Worm (Caenorhabditis elegans) whole organism, L4 larva: ENCODE data around the gene C02B8.6.

Experiments
- R02D3.7 ChIP-seq: fragments of 150-350 bp; sonication (generic microtip); optimal IDR thresholded peaks from 3 replicates; lab custom pipeline; 2014; ENCODE audit warnings: missing biosample characterization, missing genetic modification characterization
- T20F7.1 ChIP-seq: fragments of 200-800 bp; sonication (Bioruptor generic); optimal IDR thresholded peaks from 2 replicates; lab custom pipeline; 2018; ENCODE audit warnings: mild to moderate bottlenecking, missing genetic modification characterization, missing compliant biosample characterization
- aha-1 ChIP-seq: fragments of 150-350 bp; peaks from one replicate; lab custom pipeline; 2014; ENCODE audit warnings: missing biosample characterization, missing genetic modification characterization
- attf-4 ChIP-seq: sonication (generic microtip); optimal IDR thresholded peaks from 3 replicates; lab custom pipeline; 2017; ENCODE audit warnings: missing biosample characterization, missing genetic modification characterization
- ceh-20 ChIP-seq: fragments of 200-800 bp; sonication (Bioruptor generic); IDR thresholded peaks from 2 replicates; pipeline ENCODE4 v1.3.6; 2022; ENCODE audit warnings: missing genetic modification reagents, missing genetic modification characterization, missing compliant biosample characterization
- ceh-28 ChIP-seq: fragments of 150-350 bp; optimal IDR thresholded peaks from 2 replicates; lab custom pipeline; 2014; ENCODE audit warnings: missing biosample characterization, missing genetic modification reagents, missing genetic modification characterization
- ceh-44 ChIP-seq: fragments of 200-800 bp; sonication (Bioruptor generic); IDR thresholded peaks from 2 replicates; pipeline ENCODE4 v1.3.6; 2022; ENCODE audit warnings: missing genetic modification reagents, missing genetic modification characterization, missing compliant biosample characterization
- ceh-82 ChIP-seq: sonication (generic microtip); optimal IDR thresholded peaks from 2 replicates; lab custom pipeline; 2017; ENCODE audit warnings: missing biosample characterization, missing genetic modification characterization
- ces-1 ChIP-seq: fragments of 150-350 bp; sonication (generic microtip); optimal IDR thresholded peaks from 4 replicates; lab custom pipeline; 2014; ENCODE audit warnings: missing biosample characterization, missing genetic modification reagents, missing genetic modification characterization
- daf-8 ChIP-seq: fragments of 200-800 bp; sonication (Bioruptor generic); IDR thresholded peaks from 2 replicates; pipeline ENCODE4 v1.3.6; 2022; ENCODE audit warnings: missing genetic modification characterization, missing compliant biosample characterization
- dmd-6 ChIP-seq: fragments of 200-800 bp; sonication (Bioruptor generic); IDR thresholded peaks from 2 replicates; pipeline ENCODE4 v1.3.6; 2022; ENCODE audit warnings: missing genetic modification reagents, missing genetic modification characterization, missing compliant biosample characterization
- dmd-9 ChIP-seq: fragments of 200-800 bp; sonication (Bioruptor generic); IDR thresholded peaks from 2 replicates; pipeline ENCODE4 v1.3.6; 2022; ENCODE audit warnings: missing genetic modification reagents, missing genetic modification characterization, missing compliant biosample characterization
- dpl-1 ChIP-seq: fragments of 150-350 bp; optimal IDR thresholded peaks from 2 replicates; lab custom pipeline; 2014; ENCODE audit warnings: missing biosample characterization, missing genetic modification reagents, missing genetic modification characterization
- dve-1 ChIP-seq: sonication (generic microtip); optimal IDR thresholded peaks from 2 replicates; lab custom pipeline; 2017; ENCODE audit warnings: antibody characterized with exemption, mild to moderate bottlenecking, missing genetic modification characterization, missing compliant biosample characterization; ENCODE audit not compliant: insufficient read depth
- egl-43 ChIP-seq: fragments of 200-800 bp; sonication (Bioruptor generic); IDR thresholded peaks from 2 replicates; pipeline ENCODE4 v1.3.6; 2022; ENCODE audit warnings: missing genetic modification reagents, missing genetic modification characterization, missing compliant biosample characterization
- fos-1 ChIP-seq: fragments of 150-350 bp; optimal IDR thresholded peaks from 2 replicates; lab custom pipeline; 2014; ENCODE audit warnings: missing biosample characterization, missing genetic modification characterization
- hif-1 ChIP-seq, 2 experiments: sonication (generic microtip); optimal IDR thresholded peaks; 2 replicates each; lab custom pipeline; 2016 to 2017; ENCODE audit warnings: missing compliant biosample characterization in 2 of 2, missing genetic modification characterization in 2 of 2, missing genetic modification reagents in 2 of 2, missing genotype in 2 of 2, mild to moderate bottlenecking in 1 of 2
- hlh-11 ChIP-seq: fragments of 200-800 bp; sonication (Bioruptor generic); optimal IDR thresholded peaks from 2 replicates; lab custom pipeline; 2018; ENCODE audit warnings: mild to moderate bottlenecking, missing genetic modification characterization, missing compliant biosample characterization
- hlh-30 ChIP-seq: sonication (generic microtip); optimal IDR thresholded peaks from 2 replicates; lab custom pipeline; 2017; ENCODE audit warnings: antibody characterized with exemption, mild to moderate bottlenecking, missing genetic modification characterization, missing compliant biosample characterization; ENCODE audit not compliant: insufficient read depth
- hmg-1.1 ChIP-seq: fragments of 200-800 bp; sonication (Bioruptor generic); IDR thresholded peaks from 2 replicates; pipeline ENCODE4 v1.3.6; 2022; ENCODE audit warnings: missing genetic modification reagents, missing genetic modification characterization, missing compliant biosample characterization
- lim-7 ChIP-seq: fragments of 200-800 bp; sonication (Bioruptor generic); IDR thresholded peaks from 2 replicates; pipeline ENCODE4 v1.3.6; 2022; ENCODE audit warnings: missing genetic modification characterization, missing compliant biosample characterization
- lin-13 ChIP-seq: fragments of 150-350 bp; optimal IDR thresholded peaks from 2 replicates; lab custom pipeline; 2014; ENCODE audit warnings: missing biosample characterization, missing genetic modification reagents, missing genetic modification characterization
- lin-15B ChIP-seq: fragments of 150-350 bp; sonication (generic microtip); optimal IDR thresholded peaks from 3 replicates; lab custom pipeline; 2014; ENCODE audit warnings: missing biosample characterization, missing genetic modification characterization
- lsy-2 ChIP-seq, 2 experiments: fragments of 150-350 bp in 1 of 2; sonication (generic microtip) in 1 of 2; optimal IDR thresholded peaks; 2 replicates each; lab custom pipeline; 2014 to 2017; ENCODE audit warnings: missing biosample characterization in 2 of 2, missing genetic modification characterization in 2 of 2
- madf-9 ChIP-seq: fragments of 200-800 bp; sonication (Bioruptor generic); conservative IDR thresholded peaks from 2 replicates; pipeline ENCODE4 v1.3.6; 2022; ENCODE audit warnings: missing genetic modification reagents, missing genetic modification characterization, missing compliant biosample characterization
- mdt-29 ChIP-seq: fragments of 200-800 bp; sonication (Bioruptor generic); IDR thresholded peaks from 2 replicates; pipeline ENCODE4 v1.3.6; 2022; ENCODE audit warnings: missing genetic modification reagents, missing genetic modification characterization, missing compliant biosample characterization
- nhr-10 ChIP-seq: fragments of 150-350 bp; optimal IDR thresholded peaks from 2 replicates; lab custom pipeline; 2014; ENCODE audit warnings: missing biosample characterization, missing genetic modification characterization
- nhr-102 ChIP-seq: sonication (generic microtip); optimal IDR thresholded peaks from 2 replicates; lab custom pipeline; 2016; ENCODE audit warnings: mild to moderate bottlenecking, missing genetic modification characterization, moderate library complexity, missing compliant biosample characterization
- nhr-11 ChIP-seq: fragments of 150-350 bp; optimal IDR thresholded peaks from 2 replicates; lab custom pipeline; 2014; ENCODE audit warnings: missing biosample characterization, missing genetic modification characterization
- nhr-237 ChIP-seq: sonication (generic microtip); optimal IDR thresholded peaks from 2 replicates; lab custom pipeline; 2017; ENCODE audit warnings: missing biosample characterization, missing genetic modification characterization
- nhr-25 ChIP-seq: sonication (generic microtip); optimal IDR thresholded peaks from 2 replicates; lab custom pipeline; 2017; ENCODE audit warnings: missing genetic modification characterization, mild to moderate bottlenecking, missing compliant biosample characterization, antibody characterized with exemption, moderate library complexity, borderline replicate concordance; ENCODE audit not compliant: insufficient read depth
- nhr-42 ChIP-seq: fragments of 200-800 bp; sonication (Bioruptor generic); IDR thresholded peaks from 2 replicates; pipeline ENCODE4 v1.3.6; 2022; ENCODE audit warnings: missing genetic modification characterization, missing compliant biosample characterization
- nhr-6 ChIP-seq: fragments of 150-350 bp; optimal IDR thresholded peaks from 2 replicates; lab custom pipeline; 2014; ENCODE audit warnings: missing biosample characterization, missing genetic modification characterization
- nhr-77 ChIP-seq: fragments of 150-350 bp; optimal IDR thresholded peaks from 2 replicates; lab custom pipeline; 2014; ENCODE audit warnings: missing biosample characterization, missing genetic modification characterization
- pha-4 ChIP-seq, 2 experiments: fragments of 150-350 bp in 1 of 2; fragments of 200-800 bp in 1 of 2; sonication (Bioruptor generic) in 1 of 2; IDR thresholded peaks in 1 of 2; optimal IDR thresholded peaks in 1 of 2; 2 replicates each; pipeline versions ENCODE4 v1.3.6 to Lab custom; 2014 to 2022; ENCODE audit warnings: missing genetic modification characterization in 2 of 2, missing genetic modification reagents in 2 of 2, missing biosample characterization in 1 of 2, missing compliant biosample characterization in 1 of 2
- php-3 ChIP-seq: fragments of 200-800 bp; sonication (Bioruptor generic); IDR thresholded peaks from 2 replicates; pipeline ENCODE4 v1.3.6; 2022; ENCODE audit warnings: missing genetic modification reagents, missing genetic modification characterization, missing compliant biosample characterization
- rbr-2 ChIP-seq: sonication (generic microtip); optimal IDR thresholded peaks from 2 replicates; lab custom pipeline; 2016; ENCODE audit warnings: missing genotype, missing genetic modification characterization, missing compliant biosample characterization
- saeg-2 ChIP-seq: fragments of 200-800 bp; sonication (Bioruptor generic); IDR thresholded peaks from 2 replicates; pipeline ENCODE4 v1.3.6; 2022; ENCODE audit warnings: missing genetic modification reagents, missing genetic modification characterization, missing compliant biosample characterization
- set-16 ChIP-seq: fragments of 200-800 bp; sonication (Bioruptor generic); IDR thresholded peaks from 2 replicates; pipeline ENCODE4 v1.3.6; 2022; ENCODE audit warnings: missing genetic modification reagents, missing genetic modification characterization, missing compliant biosample characterization
- snpc-1.2 ChIP-seq: fragments of 200-800 bp; sonication (Bioruptor generic); IDR thresholded peaks from 2 replicates; pipeline ENCODE4 v1.3.6; 2022; ENCODE audit warnings: missing genetic modification reagents, missing genetic modification characterization, missing compliant biosample characterization
- snpc-4 ChIP-seq: fragments of 150-350 bp; optimal IDR thresholded peaks from 2 replicates; lab custom pipeline; 2014; ENCODE audit warnings: missing biosample characterization, missing genetic modification characterization
- spr-1 ChIP-seq: sonication (generic microtip); optimal IDR thresholded peaks from 2 replicates; lab custom pipeline; 2016; ENCODE audit warnings: mild to moderate bottlenecking, missing genetic modification characterization, missing compliant biosample characterization
- tag-97 ChIP-seq: fragments of 200-800 bp; sonication (Bioruptor generic); IDR thresholded peaks from 2 replicates; pipeline ENCODE4 v1.3.6; 2022; ENCODE audit warnings: missing genetic modification characterization, missing compliant biosample characterization
- tra-1 ChIP-seq: fragments of 200-800 bp; sonication (Bioruptor generic); IDR thresholded peaks from 2 replicates; pipeline ENCODE4 v1.3.6; 2022; ENCODE audit warnings: missing genetic modification reagents, missing genetic modification characterization, missing compliant biosample characterization
- unc-39 ChIP-seq: sonication (generic microtip); optimal IDR thresholded peaks from 2 replicates; lab custom pipeline; 2017; ENCODE audit warnings: missing biosample characterization, missing genetic modification characterization
- unc-62 ChIP-seq, 3 experiments: fragments of 150-350 bp in 1 of 3; sonication (generic microtip); optimal IDR thresholded peaks in 2 of 3; peaks in 1 of 3; 1 replicate in 1 of 3; 2 replicates in 2 of 3; lab custom pipeline; 2014 to 2017; ENCODE audit warnings: missing biosample characterization in 3 of 3, missing genetic modification characterization in 3 of 3, missing genetic modification reagents in 3 of 3, missing genotype in 1 of 3

Gene C02B8.6

ce11 chrX:8158975-8159813 is 23.1 kb upstream of the C02B8.6 start, which contains the start of gene hil-3 (continued):
- TF ChIP-seq lin-15B (tag; lab: Kevin White, UChicago) = no peak
- no peak for TF ChIP-seq lin-13
- peak in 1 of 2 experiments; percentile 88 for TF ChIP-seq unc-62 (GFP tag; optimal IDR thresholded peaks at IDR 0.05 in 1 of 2; lab: Kevin White, UChicago)
- no peak for TF ChIP-seq unc-62 (tag; optimal IDR thresholded peaks at IDR 0.05; lab: Kevin White, UChicago)
- no peak for TF ChIP-seq snpc-4
- TF ChIP-seq ceh-20 (GFP tag; lab: Robert Waterston, UW) = no peak
- no peak for TF ChIP-seq spr-1 (tag; lab: Kevin White, UChicago)
- no peak for TF ChIP-seq nhr-42 (GFP tag; lab: Robert Waterston, UW)
- no peak for TF ChIP-seq ceh-82 (tag; lab: Kevin White, UChicago)
- no peak for TF ChIP-seq dmd-6 (GFP tag; lab: Robert Waterston, UW)
- TF ChIP-seq nhr-10 (tag; lab: Kevin White, UChicago) = no peak
- peak; percentile 74 for TF ChIP-seq set-16 (GFP tag; lab: Robert Waterston, UW)
- peak; percentile 91 for TF ChIP-seq aha-1 (tag; lab: Kevin White, UChicago)
- TF ChIP-seq hmg-1.1 (GFP tag; lab: Robert Waterston, UW) = peak; percentile 30; the same call in 1 of the 2 replicates
- no peak for TF ChIP-seq daf-8 (GFP tag; lab: Robert Waterston, UW)
- no peak for TF ChIP-seq lim-7
- TF ChIP-seq lsy-2 (tag; optimal IDR thresholded peaks at IDR 0.05; lab: Kevin White, UChicago) = peak in 1 of 2 experiments; percentile 25
- TF ChIP-seq ceh-28 (tag; lab: Kevin White, UChicago) = no peak
- TF ChIP-seq egl-43 = no peak
- peak; percentile 4 for TF ChIP-seq nhr-6 (tag; lab: Kevin White, UChicago)

ce11 chrX:8157132-8157531 is 21.0 kb upstream of the C02B8.6 start:
- TF ChIP-seq nhr-77 (tag; lab: Kevin White, UChicago) = no peak
- TF ChIP-seq daf-8 (GFP tag; lab: Robert Waterston, UW) = no peak
- no peak for TF ChIP-seq snpc-1.2
- no peak for TF ChIP-seq nhr-10 (tag; lab: Kevin White, UChicago)
- TF ChIP-seq ces-1 (GFP tag; lab: Kevin White, UChicago) = no peak
- TF ChIP-seq saeg-2 (GFP tag; lab: Robert Waterston, UW) = no peak
- TF ChIP-seq nhr-102 (tag; lab: Kevin White, UChicago) = peak; percentile 24
- TF ChIP-seq ceh-44 = no peak
- TF ChIP-seq tag-97 (GFP tag; lab: Robert Waterston, UW) = no peak
- no peak for TF ChIP-seq lin-15B (tag; lab: Kevin White, UChicago)
- no peak for TF ChIP-seq mdt-29 (GFP tag; lab: Robert Waterston, UW)
- TF ChIP-seq hlh-30 (tag; lab: Kevin White, UChicago) = peak; percentile 38
- no peak for TF ChIP-seq set-16 (GFP tag; lab: Robert Waterston, UW)
- TF ChIP-seq spr-1 (tag; lab: Kevin White, UChicago) = no peak
- TF ChIP-seq unc-39 = no peak
- TF ChIP-seq nhr-25 (tag; lab: Kevin White, UChicago) = no peak
- TF ChIP-seq pha-4 (GFP tag; IDR thresholded peaks at IDR 0.05; lab: Robert Waterston, UW) = no peak
- no peak for TF ChIP-seq pha-4 (tag; optimal IDR thresholded peaks at IDR 0.05; lab: Kevin White, UChicago)
- TF ChIP-seq php-3 (GFP tag; lab: Robert Waterston, UW) = no peak
- TF ChIP-seq dmd-9 (GFP tag; lab: Robert Waterston, UW) = no peak
- no peak for TF ChIP-seq dpl-1 (GFP tag; lab: Kevin White, UChicago)
- no peak for TF ChIP-seq attf-4 (tag; lab: Kevin White, UChicago)
- TF ChIP-seq madf-9 (GFP tag; lab: Robert Waterston, UW) = 0 out of 2 replicates have a peak, but pooled peaks have one; percentile 21
- no peak for TF ChIP-seq tra-1 (GFP tag; lab: Robert Waterston, UW)
- TF ChIP-seq T20F7.1 (GFP tag; lab: Kevin White, UChicago) = no peak
- no peak for TF ChIP-seq nhr-237 (tag; lab: Kevin White, UChicago)
- TF ChIP-seq hlh-11 = peak; percentile 55
- no peak for TF ChIP-seq hif-1 (tag; optimal IDR thresholded peaks at IDR 0.05; lab: Kevin White, UChicago)
- peak; percentile 53 for TF ChIP-seq rbr-2 (tag; lab: Kevin White, UChicago)
- TF ChIP-seq ceh-28 (tag; lab: Kevin White, UChicago) = no peak
- no peak for TF ChIP-seq R02D3.7 (tag; lab: Kevin White, UChicago)
- TF ChIP-seq fos-1 (tag; lab: Kevin White, UChicago) = no peak
- no peak for TF ChIP-seq nhr-11
- no peak for TF ChIP-seq snpc-4
- peak; percentile 83 for TF ChIP-seq dve-1 (tag; lab: Kevin White, UChicago)
